Worm (Caenorhabditis elegans): ENCODE data around the gene mrpl-32.

mrpl-32 gene

ce11 chrIII:8411976-8412375 is 37.6 kb upstream of the mrpl-32 start (continued):
- TF ChIP-seq snpc-4 (GFP tag; optimal IDR thresholded peaks at IDR 0.05) = no peak
- peak in 3 of 4 experiments; percentile 2 to 52 (median 18) for TF ChIP-seq snpc-4 (tag; optimal IDR thresholded peaks at IDR 0.05)
- TF ChIP-seq zim-3 (tag; optimal IDR thresholded peaks at IDR 0.05) = no peak
- TF ChIP-seq dox-1 (GFP tag; IDR thresholded peaks at IDR 0.05) = peak; percentile 80; the same call in 1 of the 2 replicates
- peak; percentile 56 for TF ChIP-seq pha-4 (tag; optimal IDR thresholded peaks at IDR 0.05)
- 0 out of 2 replicates have a peak, but pooled peaks have one; percentile 48 for TF ChIP-seq Y56A3A.18 (GFP tag; IDR thresholded peaks at IDR 0.05)
- no peak for TF ChIP-seq nfya-2 (GFP tag; IDR thresholded peaks at IDR 0.05)
- TF ChIP-seq nhr-120 (GFP tag; IDR thresholded peaks at IDR 0.05) = no peak
- no peak for TF ChIP-seq C06A6.2 (GFP tag; conservative IDR thresholded peaks at IDR 0.05)
- TF ChIP-seq T26A5.8 (tag; optimal IDR thresholded peaks at IDR 0.05) = no peak
- TF ChIP-seq cebp-1 (GFP tag; IDR thresholded peaks at IDR 0.05) = peak; percentile 90
- TF ChIP-seq cebp-1 (tag; optimal IDR thresholded peaks at IDR 0.05) = peak; percentile 94
- TF ChIP-seq attf-5 (GFP tag; optimal IDR thresholded peaks at IDR 0.05) = peak; percentile 88
- 0 out of 2 replicates have a peak, but pooled peaks have one; percentile 25 for TF ChIP-seq K11D2.4 (GFP tag; IDR thresholded peaks at IDR 0.05)
- TF ChIP-seq K12H6.12 (tag; optimal IDR thresholded peaks at IDR 0.05) = peak; percentile 67
- no peak for TF ChIP-seq F49E8.2 (tag; optimal IDR thresholded peaks at IDR 0.05; ENCODE audit: insufficient read depth)
- no peak for TF ChIP-seq ztf-26 (tag; optimal IDR thresholded peaks at IDR 0.05)
- peak; percentile 11 for TF ChIP-seq snpc-1.3 (tag; optimal IDR thresholded peaks at IDR 0.05; ENCODE audit: insufficient read depth)
- peak; percentile 6 for TF ChIP-seq him-1 (tag; optimal IDR thresholded peaks at IDR 0.05)
- no peak for TF ChIP-seq bed-1 (GFP tag; IDR thresholded peaks at IDR 0.05)
- TF ChIP-seq pbrm-1 (GFP tag; IDR thresholded peaks at IDR 0.05) = no peak
- no peak for TF ChIP-seq lir-1 (GFP tag; conservative IDR thresholded peaks at IDR 0.05)
- peak; percentile 35 for TF ChIP-seq ceh-27 (GFP tag; optimal IDR thresholded peaks at IDR 0.05)
- no peak for TF ChIP-seq unc-130 (GFP tag; optimal IDR thresholded peaks at IDR 0.05)
- no peak for TF ChIP-seq mel-28 (tag; optimal IDR thresholded peaks at IDR 0.05; ENCODE audit: borderline replicate concordance)
- TF ChIP-seq nhr-27 (tag; optimal IDR thresholded peaks at IDR 0.05) = no peak
- TF ChIP-seq F23B12.7 (tag; optimal IDR thresholded peaks at IDR 0.05; ENCODE audit: insufficient read depth) = peak; percentile 13
- TF ChIP-seq mcd-1 (GFP tag; IDR thresholded peaks at IDR 0.05) = no peak
- TF ChIP-seq rec-8 (tag; optimal IDR thresholded peaks at IDR 0.05) = no peak
- TF ChIP-seq lin-40 (tag; optimal IDR thresholded peaks at IDR 0.05) = peak; percentile 41
- peak; percentile 3 for TF ChIP-seq madf-10 (tag; optimal IDR thresholded peaks at IDR 0.05)
- TF ChIP-seq dpff-1 (tag; optimal IDR thresholded peaks at IDR 0.05) = no peak
- TF ChIP-seq aptf-3 (GFP tag; IDR thresholded peaks at IDR 0.05) = no peak
- peak; percentile 23; the same call in 1 of the 2 replicates for TF ChIP-seq egrh-3 (GFP tag; IDR thresholded peaks at IDR 0.05)
- TF ChIP-seq dpl-1 (GFP tag; optimal IDR thresholded peaks at IDR 0.05) = no peak
- 0 out of 2 replicates have a peak, but pooled peaks have one; percentile 43 for TF ChIP-seq nfyb-1 (GFP tag; IDR thresholded peaks at IDR 0.05)
- peak in 1 of 3 experiments; percentile 48 for TF ChIP-seq lin-35 (GFP tag; optimal IDR thresholded peaks at IDR 0.05)
- no peak for TF ChIP-seq sea-2 (GFP tag; IDR thresholded peaks at IDR 0.05)

- TF ChIP-seq hsf-1 (GFP tag; IDR thresholded peaks at IDR 0.05) (no peak), snpc-4 (GFP tag; optimal IDR thresholded peaks at IDR 0.05) (no peak), snpc-4 (tag; optimal IDR thresholded peaks at IDR 0.05) (no peak), C17E4.6 (GFP tag; IDR thresholded peaks at IDR 0.05) (no peak), F55B11.4 (tag; optimal IDR thresholded peaks at IDR 0.05; ENCODE audit: borderline replicate concordance, insufficient read depth) (no peak), nhr-120 (GFP tag; IDR thresholded peaks at IDR 0.05) (no peak), mes-4 (tag; optimal IDR thresholded peaks at IDR 0.05) (no peak), let-526 (GFP tag; IDR thresholded peaks at IDR 0.05) (no peak), hrde-1 (tag; optimal IDR thresholded peaks at IDR 0.05; ENCODE audit: borderline replicate concordance) (no peak), Y95B8A.8 (GFP tag; IDR thresholded peaks at IDR 0.05) (no peak), hmg-1.2 (GFP tag; IDR thresholded peaks at IDR 0.05) (no peak), akir-1 (GFP tag; optimal IDR thresholded peaks at IDR 0.05) (no peak), C06A6.2 (GFP tag; conservative IDR thresholded peaks at IDR 0.05) (no peak), attf-5 (GFP tag; optimal IDR thresholded peaks at IDR 0.05) (no peak), ceh-40 (GFP tag; IDR thresholded peaks at IDR 0.05) (no peak), T07F8.4 (tag; optimal IDR thresholded peaks at IDR 0.05) (no peak)
Measured at ce11 chrIII:8413501-8413900, 36.1 kb upstream of the mrpl-32 start.
